Worm (Caenorhabditis elegans): ENCODE results near the gene abf-3.
"Not testable (repeated sequence)": the region's sequence is repeated elsewhere in the genome, so short reads cannot be mapped to it uniquely, and the experiment has no call there.

abf-3 gene

ce11 chrV:15862599-15862998, 45.0 kb upstream of the abf-3 start, which contains the start of gene srz-12:
Gene srz-12, minus strand, starts transcription at chrV:15862699.
- TF ChIP-seq ama-1 (optimal IDR thresholded peaks at IDR 0.05) (no peak), ama-1 (GFP tag; optimal IDR thresholded peaks at IDR 0.05) (no peak), dpff-1 (tag; optimal IDR thresholded peaks at IDR 0.05) (no peak), F55B11.4 (tag; optimal IDR thresholded peaks at IDR 0.05; ENCODE audit: borderline replicate concordance, insufficient read depth) (no peak), egl-18 (GFP tag; IDR thresholded peaks at IDR 0.05) (no peak), madf-8 (GFP tag; conservative IDR thresholded peaks at IDR 0.05) (no peak), nhr-179 (tag; optimal IDR thresholded peaks at IDR 0.05) (no peak), F49E8.2 (tag; optimal IDR thresholded peaks at IDR 0.05; ENCODE audit: insufficient read depth) (no peak), B0336.3 (GFP tag; IDR thresholded peaks at IDR 0.05) (no peak), nhr-80 (tag; optimal IDR thresholded peaks at IDR 0.05) (no peak), nhr-27 (tag; optimal IDR thresholded peaks at IDR 0.05) (no peak), hmg-1.2 (GFP tag; IDR thresholded peaks at IDR 0.05) (no peak), B0019.2 (GFP tag; conservative IDR thresholded peaks at IDR 0.05) (no peak), sdz-38 (tag; optimal IDR thresholded peaks at IDR 0.05) (no peak), nfyb-1 (GFP tag; IDR thresholded peaks at IDR 0.05) (no peak), ztf-28 (GFP tag; IDR thresholded peaks at IDR 0.05) (no peak), ceh-79 (tag; optimal IDR thresholded peaks at IDR 0.05) (no peak), lin-40 (tag; optimal IDR thresholded peaks at IDR 0.05) (no peak), lir-1 (GFP tag; conservative IDR thresholded peaks at IDR 0.05) (no peak), unc-62 (GFP tag; optimal IDR thresholded peaks at IDR 0.05) (no peak), tbx-9 (tag; optimal IDR thresholded peaks at IDR 0.05; ENCODE audit: borderline replicate concordance) (no peak)

DNA sequence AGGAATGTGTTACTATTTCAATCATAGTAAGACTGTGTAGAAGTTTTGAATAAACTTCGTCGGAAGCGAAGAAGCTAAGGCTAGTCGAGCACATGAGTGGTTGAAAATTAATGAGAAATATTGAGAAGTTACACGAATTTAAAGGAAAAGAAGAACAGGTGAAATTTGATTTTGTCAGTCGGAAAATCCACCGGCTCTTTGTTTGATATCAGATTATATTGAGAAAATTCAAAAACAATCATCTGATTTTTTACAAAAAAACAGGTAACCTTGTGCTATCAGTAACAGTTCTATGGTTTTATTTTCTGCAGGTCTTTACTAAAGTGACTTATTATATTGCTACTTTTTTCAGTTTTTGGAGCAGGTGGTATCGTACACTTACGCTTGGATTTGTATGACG, 40.6 kb upstream of the abf-3 start, which contains the start of gene srh-148:
srh-148 (minus strand) TSS at position 101 of the 400 bp plus-strand sequence.
- TF ChIP-seq tbx-9 (tag; optimal IDR thresholded peaks at IDR 0.05; ENCODE audit: borderline replicate concordance) (no peak), hlh-12 (tag; optimal IDR thresholded peaks at IDR 0.05) (no peak), let-607 (tag; optimal IDR thresholded peaks at IDR 0.05) (no peak), rec-8 (tag; optimal IDR thresholded peaks at IDR 0.05) (no peak), nhr-80 (tag; optimal IDR thresholded peaks at IDR 0.05) (no peak), akir-1 (GFP tag; optimal IDR thresholded peaks at IDR 0.05) (no peak), fkh-3 (tag; optimal IDR thresholded peaks at IDR 0.05) (no peak), D2030.7 (GFP tag; IDR thresholded peaks at IDR 0.05) (no peak), lsl-1 (GFP tag; optimal IDR thresholded peaks at IDR 0.05) (no peak), Y53G8AR.9 (GFP tag; conservative IDR thresholded peaks at IDR 0.05) (no peak), B0261.1 (tag; optimal IDR thresholded peaks at IDR 0.05) (no peak), dpff-1 (tag; optimal IDR thresholded peaks at IDR 0.05) (no peak), cebp-2 (GFP tag; IDR thresholded peaks at IDR 0.05) (no peak), F23B12.7 (tag; optimal IDR thresholded peaks at IDR 0.05; ENCODE audit: insufficient read depth) (no peak), nfya-2 (GFP tag; IDR thresholded peaks at IDR 0.05) (no peak), chd-7 (tag; optimal IDR thresholded peaks at IDR 0.05) (no peak), ceh-91 (GFP tag; IDR thresholded peaks at IDR 0.05) (no peak), T07F8.4 (tag; optimal IDR thresholded peaks at IDR 0.05) (no peak)

DNA sequence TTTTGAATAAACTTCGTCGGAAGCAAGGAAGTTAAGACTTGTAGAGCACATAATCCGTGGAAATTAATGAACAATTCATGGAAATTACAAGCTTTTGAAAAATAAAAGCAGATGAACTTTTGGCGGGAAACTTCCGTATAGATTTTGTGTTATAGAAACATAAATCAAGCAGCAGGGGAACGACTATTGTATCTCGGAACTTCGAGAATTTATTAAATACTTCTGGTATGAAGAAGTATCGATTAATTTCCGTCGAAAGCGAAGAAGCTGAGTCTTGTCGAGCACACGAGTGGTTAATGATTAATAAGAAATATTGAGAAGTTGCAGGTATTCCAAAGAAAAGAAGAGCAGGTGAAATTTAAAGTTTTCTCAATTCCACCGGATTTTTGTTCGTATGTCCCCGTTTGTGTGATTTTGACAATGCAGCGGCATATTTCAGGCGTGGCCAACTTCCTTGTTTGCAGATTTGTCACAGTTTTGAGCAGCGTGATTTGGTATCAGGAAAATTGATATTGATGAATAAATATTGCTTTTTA, 32.7 kb upstream of the abf-3 start, which contains the start of gene srh-147:
srh-147 (minus strand) TSS at position 51 of the 536 bp plus-strand sequence.
- not testable (repeated sequence) for TF ChIP-seq nfyb-1 (GFP tag; IDR thresholded peaks at IDR 0.05); rpc-1 (optimal IDR thresholded peaks at IDR 0.05); rpc-1 (tag; optimal IDR thresholded peaks at IDR 0.05); F39B2.1 (GFP tag; IDR thresholded peaks at IDR 0.05)

All from whole organism, young adult.